Worm (Caenorhabditis elegans) whole organism, L4/young adult: ENCODE data around the gene F49H12.3.

Experiments
- W03F9.2 ChIP-seq: fragments of 150-350 bp; optimal IDR thresholded peaks from 2 replicates; lab custom pipeline; 2014; ENCODE audit warnings: missing biosample characterization, missing genetic modification characterization
- dao-5 ChIP-seq: sonication (generic microtip); optimal IDR thresholded peaks from 2 replicates; lab custom pipeline; 2016; ENCODE audit warnings: missing genotype, missing genetic modification characterization, moderate library complexity, missing compliant biosample characterization
- him-1 ChIP-seq: sonication (generic microtip); optimal IDR thresholded peaks from 2 replicates; lab custom pipeline; 2016; ENCODE audit warnings: missing genotype, missing genetic modification reagents, missing genetic modification characterization, missing compliant biosample characterization

- TF ChIP-seq him-1: no peak
- no peak for TF ChIP-seq dao-5 (tag; lab: Kevin White, UChicago)
- TF ChIP-seq W03F9.2 (tag; lab: Kevin White, UChicago): no peak
Measured at ce11 chrX:2041448-2042138, 42.6 kb upstream of the F49H12.3 start.
